Fruit fly (Drosophila melanogaster): Measurements from ENCODE around the gene Cyp4d8.

The Cyp4d8 gene

dm6 chr3L:7539736-7540135, 43.7 kb upstream of the Cyp4d8 start, which contains the start of gene CG16998:
Gene CG16998 (minus strand): TSS chr3L:7539836.
- TF ChIP-seq hkb (optimal IDR thresholded peaks at IDR 0.05) (no peak), hkb (GFP tag; IDR thresholded peaks at IDR 0.05) (no peak), chif (GFP tag; optimal IDR thresholded peaks at IDR 0.05) (no peak), Doc3 (GFP tag; IDR thresholded peaks at IDR 0.05; ENCODE audit: partially characterized antibody) (no peak), CoRest (tag; optimal IDR thresholded peaks at IDR 0.05) (no peak), gro (GFP tag; optimal IDR thresholded peaks at IDR 0.05) (no peak), CG2120 (GFP tag; optimal IDR thresholded peaks at IDR 0.05) (no peak), Ada2b (GFP tag; IDR thresholded peaks at IDR 0.05) (no peak), CG12744 (GFP tag; optimal IDR thresholded peaks at IDR 0.05) (no peak), Lhr (GFP tag; optimal IDR thresholded peaks at IDR 0.05) (no peak)

dm6 chr3L:7530461-7531338, 34.7 kb upstream of the Cyp4d8 start:
- TF ChIP-seq Pdp1 (GFP tag; optimal IDR thresholded peaks at IDR 0.05) (peak in 1 of 2 experiments; percentile 59), chinmo (GFP tag; IDR thresholded peaks at IDR 0.05; ENCODE audit: partially characterized antibody) (peak; percentile 84; the same call in 2 of the 4 replicates), sd (tag; optimal IDR thresholded peaks at IDR 0.05) (peak; percentile 97), zfh1 (GFP tag; IDR thresholded peaks at IDR 0.05) (no peak), CG14441 (GFP tag; IDR thresholded peaks at IDR 0.05) (no peak), CG12769 (tag; optimal IDR thresholded peaks at IDR 0.05) (no peak), CG18011 (GFP tag; optimal IDR thresholded peaks at IDR 0.05) (no peak), sens (GFP tag) (peak; percentile 20), Ets97D (GFP tag; optimal IDR thresholded peaks at IDR 0.05) (no peak), Rfx (GFP tag; IDR thresholded peaks at IDR 0.05) (peak; percentile 30; the same call in 1 of the 2 replicates), sna (GFP tag; IDR thresholded peaks at IDR 0.05; ENCODE audit: partially characterized antibody) (no peak), CG2199 (GFP tag; IDR thresholded peaks at IDR 0.05) (0 out of 3 replicates have a peak, but pooled peaks have one; percentile 65), kni (GFP tag; optimal IDR thresholded peaks at IDR 0.05) (peak; percentile 36), CG14710 (tag; optimal IDR thresholded peaks at IDR 0.05) (no peak), ci (GFP tag; IDR thresholded peaks at IDR 0.05) (0 out of 3 replicates have a peak, but pooled peaks have one; percentile 0), crol (GFP tag; IDR thresholded peaks at IDR 0.05) (0 out of 2 replicates have a peak, but pooled peaks have one; percentile 15), CG1647 (GFP tag; optimal IDR thresholded peaks at IDR 0.05) (no peak), twi (tag; optimal IDR thresholded peaks at IDR 0.05) (no peak)

- TF ChIP-seq tio (GFP tag; optimal IDR thresholded peaks at IDR 0.05), result no peak
- no peak for TF ChIP-seq ase (GFP tag; IDR thresholded peaks at IDR 0.05)
- no peak for TF ChIP-seq lola (GFP tag; optimal IDR thresholded peaks at IDR 0.05)
- TF ChIP-seq Atf6 (GFP tag; IDR thresholded peaks at IDR 0.05), result peak; percentile 47; the same call in 1 of the 2 replicates
- TF ChIP-seq CG4730 (GFP tag; IDR thresholded peaks at IDR 0.05), result no peak
- no peak for TF ChIP-seq CG11560 (tag; IDR thresholded peaks at IDR 0.05)
- no peak for TF ChIP-seq CG31441 (GFP tag; IDR thresholded peaks at IDR 0.05)
- no peak for TF ChIP-seq CG9876 (GFP tag; optimal IDR thresholded peaks at IDR 0.05)
- TF ChIP-seq CG11456 (GFP tag; IDR thresholded peaks at IDR 0.05), result no peak
- no peak for TF ChIP-seq Sry-δ (GFP tag; optimal IDR thresholded peaks at IDR 0.05)
- no peak for TF ChIP-seq CG10979 (tag; optimal IDR thresholded peaks at IDR 0.05)
- TF ChIP-seq ind (GFP tag; optimal IDR thresholded peaks at IDR 0.05), result peak; percentile 5
- no peak for TF ChIP-seq CG30431 (GFP tag; optimal IDR thresholded peaks at IDR 0.05)
- no peak for TF ChIP-seq danr (GFP tag; IDR thresholded peaks at IDR 0.05)
- TF ChIP-seq tll (GFP tag; optimal IDR thresholded peaks at IDR 0.05), result no peak
- peak; percentile 21 for TF ChIP-seq lilli (GFP tag; optimal IDR thresholded peaks at IDR 0.05)
- TF ChIP-seq HLH3B (GFP tag; IDR thresholded peaks at IDR 0.05), result no peak
- no peak for TF ChIP-seq chif (GFP tag; optimal IDR thresholded peaks at IDR 0.05)
These were observed 33.4 kb upstream of the Cyp4d8 start for dm6 chr3L:7529081-7530021.
